Worm (Caenorhabditis elegans) whole organism, early embryonic: ENCODE data around the gene ptp-5.1.

Experiments used
- B0310.2 ChIP-seq: sonication (generic microtip); optimal IDR thresholded peaks from 2 replicates; lab custom pipeline; 2016; ENCODE audit warnings: mild to moderate bottlenecking, missing genetic modification characterization, missing compliant biosample characterization
- aly-1 ChIP-seq: sonication (generic microtip); optimal IDR thresholded peaks from 2 replicates; lab custom pipeline; 2016; ENCODE audit warnings: missing genetic modification characterization, missing compliant biosample characterization
- flt-1 ChIP-seq: fragments of 200-800 bp; sonication (Bioruptor generic); IDR thresholded peaks from 2 replicates; pipeline ENCODE4 v1.3.6; 2022; ENCODE audit warnings: missing genetic modification characterization, missing compliant biosample characterization
- sea-1 ChIP-seq: fragments of 200-800 bp; sonication (Bioruptor generic); conservative IDR thresholded peaks from 2 replicates; pipeline ENCODE4 v1.3.6; 2022; ENCODE audit warnings: missing genetic modification characterization, missing compliant biosample characterization
- tbx-11 ChIP-seq: fragments of 200-800 bp; sonication (Bioruptor generic); IDR thresholded peaks from 2 replicates; pipeline ENCODE4 v1.3.6; 2022; ENCODE audit warnings: missing genetic modification characterization, missing compliant biosample characterization

DNA sequence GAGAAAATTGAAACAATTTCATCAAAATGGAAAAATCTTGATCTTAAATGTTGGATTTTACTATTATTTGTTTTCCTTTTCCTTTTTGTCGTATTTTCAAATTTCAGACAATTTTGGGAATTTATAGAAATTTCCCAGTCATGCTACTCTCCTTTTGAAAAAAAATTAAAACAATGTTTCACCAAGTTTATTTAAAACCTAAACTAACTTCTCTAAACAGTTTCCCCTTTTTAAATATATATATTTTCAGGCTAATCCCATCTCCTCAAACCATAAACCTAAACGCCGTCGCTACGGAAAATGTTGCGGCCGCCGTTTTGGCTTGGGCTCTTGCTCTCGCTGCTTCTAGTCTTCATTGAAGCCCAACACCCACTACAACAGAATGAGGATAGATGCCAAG, 6.9 kb downstream of the ptp-5.1 start, which contains the start of gene lam-1:
- TF ChIP-seq aly-1 (tag; lab: Kevin White, UChicago) (no peak), flt-1 (GFP tag; lab: Robert Waterston, UW) (no peak), tbx-11 (GFP tag; lab: Robert Waterston, UW) (no peak), sea-1 (GFP tag; lab: Robert Waterston, UW) (no peak), B0310.2 (tag; lab: Kevin White, UChicago) (no peak)
